Worm (Caenorhabditis elegans) whole organism, mixed stage, embryonic: ENCODE data around the gene F07C6.6.

Experiments
- mep-1 ChIP-seq: fragments of 150-350 bp; optimal IDR thresholded peaks from 2 replicates; lab custom pipeline; 2017; ENCODE audit warnings: missing biosample characterization, missing genetic modification reagents, missing genetic modification characterization, inconsistent platforms
- nhr-237 ChIP-seq: fragments of 150-350 bp; optimal IDR thresholded peaks from 2 replicates; lab custom pipeline; 2014; ENCODE audit warnings: missing biosample characterization, missing genetic modification characterization

DNA sequence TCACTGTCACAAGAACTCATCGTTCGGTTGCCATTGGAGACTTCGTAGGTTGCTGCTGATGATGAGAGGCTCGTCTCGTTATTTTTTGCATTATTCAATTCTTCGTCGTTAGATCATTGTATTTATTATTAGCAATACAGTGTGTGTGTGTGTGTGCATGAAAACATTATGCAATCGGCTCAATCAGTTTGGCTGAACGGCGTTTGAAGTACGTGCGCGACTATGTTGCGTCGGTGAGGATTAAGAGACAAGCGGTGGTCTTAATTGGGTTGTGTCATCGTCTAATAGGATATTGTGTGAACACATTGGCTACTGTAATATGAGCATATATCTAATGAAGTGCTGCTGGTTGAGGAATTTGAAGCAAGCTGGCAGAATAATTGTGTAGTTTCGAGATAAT lies 21.2 kb downstream of the F07C6.6 start:
- TF ChIP-seq mep-1 (no peak), nhr-237 (tag; lab: Kevin White, UChicago) (no peak)
